Worm (Caenorhabditis elegans) whole organism, midembryonic: Measurements from ENCODE around the gene C35B1.3.
A peak's percentile ranks its signal among the peaks of the same experiment; 100 is the strongest.

ENCODE experiments used
- T22C8.4 ChIP-seq: fragments of 200-800 bp; sonication (Bioruptor generic); IDR thresholded peaks from 2 replicates; pipeline ENCODE4 v1.3.6; 2022; ENCODE audit warnings: missing genetic modification characterization, missing compliant biosample characterization
- cog-1 ChIP-seq: sonication (generic microtip); optimal IDR thresholded peaks from 2 replicates; lab custom pipeline; 2016; ENCODE audit warnings: missing genetic modification characterization, missing compliant biosample characterization
- flt-1 ChIP-seq: fragments of 200-800 bp; sonication (Bioruptor generic); IDR thresholded peaks from 2 replicates; pipeline ENCODE4 v1.3.6; 2022; ENCODE audit warnings: missing genetic modification characterization, missing compliant biosample characterization
- klf-2 ChIP-seq: fragments of 200-800 bp; sonication (Bioruptor generic); conservative IDR thresholded peaks from 2 replicates; pipeline ENCODE4 v1.3.6; 2022; ENCODE audit warnings: missing genetic modification reagents, missing genetic modification characterization, missing compliant biosample characterization
- med-1 ChIP-seq: sonication (generic microtip); optimal IDR thresholded peaks from 2 replicates; lab custom pipeline; 2017; ENCODE audit warnings: missing genetic modification characterization, mild to moderate bottlenecking, missing compliant biosample characterization, antibody characterized with exemption, missing genetic modification reagents; ENCODE audit not compliant: insufficient read depth
- ref-1 ChIP-seq: fragments of 200-800 bp; sonication (Bioruptor generic); conservative IDR thresholded peaks from 2 replicates; pipeline ENCODE4 v1.3.6; 2022; ENCODE audit warnings: missing genetic modification reagents, missing genetic modification characterization, missing compliant biosample characterization
- tab-1 ChIP-seq: fragments of 200-800 bp; sonication (Bioruptor generic); IDR thresholded peaks from 2 replicates; pipeline ENCODE4 v1.3.6; 2022; ENCODE audit warnings: missing genetic modification characterization, missing compliant biosample characterization
- ztf-23 ChIP-seq: fragments of 200-800 bp; sonication (Bioruptor generic); IDR thresholded peaks from 2 replicates; pipeline ENCODE4 v1.3.6; 2022; ENCODE audit warnings: missing genetic modification reagents, missing genetic modification characterization, missing compliant biosample characterization
- ztf-29 ChIP-seq: fragments of 200-800 bp; sonication (Bioruptor generic); IDR thresholded peaks from 2 replicates; pipeline ENCODE4 v1.3.6; 2022; ENCODE audit warnings: missing genetic modification reagents, missing genetic modification characterization, missing compliant biosample characterization

Gene C35B1.3

DNA sequence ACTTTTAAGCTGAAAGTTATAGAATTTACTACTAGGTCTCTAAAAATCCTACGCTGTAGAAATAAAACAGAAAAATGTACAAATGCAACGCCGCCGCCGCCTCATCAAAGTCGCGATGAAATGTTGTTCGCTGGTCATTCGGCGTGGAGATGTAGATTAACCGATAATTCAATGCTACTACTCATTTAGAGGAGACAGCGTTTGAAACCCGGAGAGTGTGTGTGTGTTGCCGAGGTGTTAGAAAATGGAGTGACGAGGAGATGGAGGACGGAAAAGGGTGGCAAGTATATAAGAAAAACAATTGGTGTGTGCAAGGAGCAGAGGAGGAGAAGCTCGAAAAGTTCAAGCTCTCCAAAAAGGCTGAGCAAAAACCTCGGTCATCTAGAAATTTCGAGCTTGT lies 28.7 kb upstream of the C35B1.3 start:
- TF ChIP-seq flt-1 (GFP tag; lab: Robert Waterston, UW) (0 out of 2 replicates have a peak, but pooled peaks have one; percentile 25), ref-1 (GFP tag; lab: Robert Waterston, UW) (no peak)

DNA sequence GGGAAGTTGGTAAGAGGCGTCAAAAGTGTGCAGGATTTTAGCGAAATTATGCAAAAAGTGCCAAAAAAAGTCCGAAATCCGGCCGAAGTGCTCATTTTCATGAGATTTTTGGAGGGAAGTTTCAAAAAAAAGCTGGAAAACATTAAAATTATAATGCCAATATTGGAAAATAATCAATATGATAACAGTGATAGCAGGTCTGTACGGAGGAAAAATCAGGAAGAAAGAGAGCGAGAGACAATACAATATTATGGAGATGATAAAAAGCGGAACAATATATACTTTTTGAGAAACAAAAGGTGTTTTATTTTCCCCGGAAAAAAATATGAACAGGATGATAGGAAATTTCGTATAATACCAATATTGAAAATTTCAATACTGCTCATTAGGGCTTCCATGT lies 27.5 kb upstream of the C35B1.3 start:
- no peak for TF ChIP-seq T22C8.4
- no peak for TF ChIP-seq tab-1 (GFP tag; lab: Robert Waterston, UW)
- TF ChIP-seq flt-1 (GFP tag; lab: Robert Waterston, UW): no peak
- no peak for TF ChIP-seq ref-1 (GFP tag; lab: Robert Waterston, UW)
- TF ChIP-seq ztf-29 (GFP tag; lab: Robert Waterston, UW): no peak
- no peak for TF ChIP-seq med-1 (GFP tag; lab: Kevin White, UChicago)
- TF ChIP-seq ztf-23 (GFP tag; lab: Robert Waterston, UW): no peak
- TF ChIP-seq cog-1 (tag; lab: Kevin White, UChicago): no peak
- no peak for TF ChIP-seq klf-2 (GFP tag; lab: Robert Waterston, UW)

ce11 chrIV:4055297-4055696 lies 25.7 kb upstream of the C35B1.3 start:
- TF ChIP-seq ref-1 (GFP tag; lab: Robert Waterston, UW) (no peak), flt-1 (GFP tag; lab: Robert Waterston, UW) (no peak), cog-1 (tag; lab: Kevin White, UChicago) (no peak), tab-1 (GFP tag; lab: Robert Waterston, UW) (no peak), ztf-29 (GFP tag; lab: Robert Waterston, UW) (no peak), ztf-23 (GFP tag; lab: Robert Waterston, UW) (no peak), T22C8.4 (no peak), klf-2 (GFP tag; lab: Robert Waterston, UW) (no peak)

- no peak for TF ChIP-seq med-1 (GFP tag; lab: Kevin White, UChicago)
- TF ChIP-seq T22C8.4: no peak
- TF ChIP-seq ref-1 (GFP tag; lab: Robert Waterston, UW): no peak
- TF ChIP-seq ztf-29 (GFP tag; lab: Robert Waterston, UW): no peak
- no peak for TF ChIP-seq flt-1 (GFP tag; lab: Robert Waterston, UW)
- TF ChIP-seq tab-1 (GFP tag; lab: Robert Waterston, UW): no peak
- TF ChIP-seq cog-1 (tag; lab: Kevin White, UChicago): no peak
- no peak for TF ChIP-seq ztf-23 (GFP tag; lab: Robert Waterston, UW)
- TF ChIP-seq klf-2 (GFP tag; lab: Robert Waterston, UW): no peak
These were observed 17.4 kb upstream of the C35B1.3 start, which contains the start of gene ilys-6 for ce11 chrIV:4063573-4063972. TSS of gene ilys-6 (minus strand) at chrIV:4063673.

- TF ChIP-seq tab-1 (GFP tag; lab: Robert Waterston, UW) (no peak), med-1 (GFP tag; lab: Kevin White, UChicago) (no peak), flt-1 (GFP tag; lab: Robert Waterston, UW) (no peak), cog-1 (tag; lab: Kevin White, UChicago) (no peak), ztf-23 (GFP tag; lab: Robert Waterston, UW) (no peak), klf-2 (GFP tag; lab: Robert Waterston, UW) (no peak), ztf-29 (GFP tag; lab: Robert Waterston, UW) (no peak), ref-1 (GFP tag; lab: Robert Waterston, UW) (no peak), T22C8.4 (no peak)
These were observed 13.6 kb upstream of the C35B1.3 start for ce11 chrIV:4067336-4067735.

ce11 chrIV:4068480-4068879 lies 12.5 kb upstream of the C35B1.3 start, which contains the start of gene fbxb-55:
TSS of gene fbxb-55 (plus strand) at chrIV:4068780.
- no peak for TF ChIP-seq flt-1 (GFP tag; lab: Robert Waterston, UW)
- no peak for TF ChIP-seq T22C8.4
- TF ChIP-seq med-1 (GFP tag; lab: Kevin White, UChicago): no peak
- TF ChIP-seq cog-1 (tag; lab: Kevin White, UChicago): no peak
- TF ChIP-seq ztf-29 (GFP tag; lab: Robert Waterston, UW): no peak
- TF ChIP-seq ref-1 (GFP tag; lab: Robert Waterston, UW): no peak
- no peak for TF ChIP-seq ztf-23 (GFP tag; lab: Robert Waterston, UW)
- TF ChIP-seq klf-2 (GFP tag; lab: Robert Waterston, UW): no peak
- TF ChIP-seq tab-1 (GFP tag; lab: Robert Waterston, UW): no peak

ce11 chrIV:4070810-4071209 lies 10.1 kb upstream of the C35B1.3 start:
- no peak for TF ChIP-seq T22C8.4
- 0 out of 2 replicates have a peak, but pooled peaks have one; percentile 37 for TF ChIP-seq ztf-23 (GFP tag; lab: Robert Waterston, UW)

DNA sequence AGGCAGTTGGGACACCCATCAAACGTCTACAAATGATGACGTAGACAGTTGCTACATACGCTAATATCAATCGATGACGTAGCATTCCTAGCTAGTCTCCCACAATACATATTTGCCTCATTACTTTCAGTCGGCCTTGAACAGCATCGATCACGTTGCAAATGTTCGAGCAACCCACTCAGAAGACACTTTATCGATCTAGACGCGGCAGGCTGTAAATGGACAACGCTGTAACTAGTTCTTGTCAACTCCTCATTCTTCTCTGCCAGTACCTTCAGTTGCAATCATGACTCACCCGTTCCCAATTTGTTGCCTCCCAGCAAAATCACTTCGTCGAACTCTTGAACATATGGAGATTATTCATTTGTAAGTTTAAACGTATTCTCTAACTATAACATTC lies 8.9 kb upstream of the C35B1.3 start, which contains the start of gene pqn-75:
TSS of gene pqn-75 (plus strand) at position 301 of the 400 bp plus-strand sequence.
- no peak for TF ChIP-seq flt-1 (GFP tag; lab: Robert Waterston, UW)
- no peak for TF ChIP-seq T22C8.4
- no peak for TF ChIP-seq cog-1 (tag; lab: Kevin White, UChicago)
- TF ChIP-seq klf-2 (GFP tag; lab: Robert Waterston, UW): no peak
- TF ChIP-seq ref-1 (GFP tag; lab: Robert Waterston, UW): no peak
- no peak for TF ChIP-seq med-1 (GFP tag; lab: Kevin White, UChicago)
- TF ChIP-seq ztf-29 (GFP tag; lab: Robert Waterston, UW): no peak
- no peak for TF ChIP-seq ztf-23 (GFP tag; lab: Robert Waterston, UW)
- no peak for TF ChIP-seq tab-1 (GFP tag; lab: Robert Waterston, UW)

ce11 chrIV:4074610-4075009 lies 6.3 kb upstream of the C35B1.3 start, which contains the start of gene W03D2.9:
TSS of gene W03D2.9 (minus strand) at chrIV:4074710.
- TF ChIP-seq cog-1 (tag; lab: Kevin White, UChicago) (no peak), klf-2 (GFP tag; lab: Robert Waterston, UW) (no peak), ztf-29 (GFP tag; lab: Robert Waterston, UW) (no peak), ztf-23 (GFP tag; lab: Robert Waterston, UW) (no peak), med-1 (GFP tag; lab: Kevin White, UChicago) (no peak), flt-1 (GFP tag; lab: Robert Waterston, UW) (no peak), tab-1 (GFP tag; lab: Robert Waterston, UW) (no peak), ref-1 (GFP tag; lab: Robert Waterston, UW) (no peak), T22C8.4 (no peak)
